Fruit fly (Drosophila melanogaster) whole organism, embryonic: ENCODE data around the gene CG14234.

ENCODE experiments used
- Abd-B ChIP-seq: fragments of 200-800 bp; sonication (Bioruptor generic); optimal IDR thresholded peaks from 2 replicates; lab custom pipeline; 2018; ENCODE audit warnings: missing biosample characterization, mild to moderate bottlenecking, missing genetic modification characterization, moderate library complexity
- CG15011 ChIP-seq: fragments of 200-800 bp; sonication (Bioruptor generic); optimal IDR thresholded peaks from 3 replicates; lab custom pipeline; 2018; ENCODE audit warnings: missing biosample characterization, mild to moderate bottlenecking, missing genetic modification characterization
- CG1832 ChIP-seq: fragments of 200-800 bp; sonication (Bioruptor generic); optimal IDR thresholded peaks from 2 replicates; lab custom pipeline; 2017; ENCODE audit warnings: missing biosample characterization, mild to moderate bottlenecking, missing genetic modification characterization, inconsistent platforms
- CG18764 ChIP-seq: fragments of 200-800 bp; sonication (Bioruptor generic); optimal IDR thresholded peaks from 3 replicates; lab custom pipeline; 2016; ENCODE audit warnings: missing biosample characterization, missing genetic modification characterization
- CG33557 ChIP-seq: fragments of 200-800 bp; sonication (Bioruptor generic); optimal IDR thresholded peaks from 2 replicates; lab custom pipeline; 2019; ENCODE audit warnings: missing biosample characterization, mild to moderate bottlenecking, missing genetic modification characterization, moderate library complexity
- CG7963 ChIP-seq: fragments of 200-800 bp; sonication (Bioruptor generic); IDR thresholded peaks from 3 replicates; pipeline ENCODE4 v1.3.6; 2022; ENCODE audit warnings: missing biosample characterization, missing genetic modification characterization; ENCODE audit not compliant: partially characterized antibody
- CG9876 ChIP-seq: fragments of 200-800 bp; sonication (Bioruptor generic); optimal IDR thresholded peaks from 2 replicates; lab custom pipeline; 2016; ENCODE audit warnings: missing biosample characterization, missing genetic modification characterization
- CTCF ChIP-seq: fragments of 200-800 bp; sonication (Bioruptor generic); optimal IDR thresholded peaks from 2 replicates; lab custom pipeline; 2017; ENCODE audit warnings: missing biosample characterization, mild to moderate bottlenecking, missing genetic modification characterization, moderate library complexity
- HmgD ChIP-seq: fragments of 200-800 bp; sonication (Bioruptor generic); optimal IDR thresholded peaks from 3 replicates; lab custom pipeline; 2016; ENCODE audit warnings: missing biosample characterization, missing genetic modification characterization
- bcd ChIP-seq: fragments of 200-800 bp; sonication (Bioruptor generic); optimal IDR thresholded peaks from 2 replicates; lab custom pipeline; 2017; ENCODE audit warnings: missing biosample characterization, mild to moderate bottlenecking, missing genetic modification characterization
- disco-r ChIP-seq: fragments of 200-800 bp; sonication (Bioruptor generic); optimal IDR thresholded peaks from 2 replicates; lab custom pipeline; 2016; ENCODE audit warnings: missing biosample characterization, missing genetic modification characterization
- emc ChIP-seq: fragments of 200-800 bp; sonication (Bioruptor generic); optimal IDR thresholded peaks from 2 replicates; lab custom pipeline; 2016; ENCODE audit warnings: missing biosample characterization, missing genetic modification characterization
- tap ChIP-seq: fragments of 200-800 bp; optimal IDR thresholded peaks from 3 replicates; lab custom pipeline; 2019; ENCODE audit warnings: missing biosample characterization, mild to moderate bottlenecking, missing genetic modification characterization, moderate library complexity
- trem ChIP-seq: fragments of 200-800 bp; optimal IDR thresholded peaks from 3 replicates; lab custom pipeline; 2019; ENCODE audit warnings: missing biosample characterization, mild to moderate bottlenecking, missing genetic modification characterization, moderate library complexity

DNA sequence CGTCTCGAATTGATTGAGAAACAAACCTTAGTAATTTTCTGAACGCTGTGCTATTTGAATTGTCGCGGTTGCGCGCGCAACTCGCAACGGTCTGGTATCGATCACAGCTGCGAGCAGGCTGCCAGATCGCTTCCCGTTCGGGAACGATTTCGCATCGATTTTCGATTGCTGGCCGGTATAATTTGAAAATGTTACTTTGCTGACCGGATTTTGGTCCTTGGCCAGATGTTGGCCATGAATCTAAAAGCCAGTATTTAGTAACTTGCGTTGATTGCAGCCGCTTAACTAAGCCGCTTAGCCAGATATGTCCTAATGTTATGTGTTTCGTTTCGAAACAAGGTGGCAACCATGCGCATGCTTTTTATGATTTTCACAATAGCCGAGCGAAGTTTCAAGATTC is 13.2 kb downstream of the CG14234 start:
- TF ChIP-seq CG33557 (GFP tag; lab: Kevin White, UChicago): no peak
- no peak for TF ChIP-seq bcd
- no peak for TF ChIP-seq CG15011
- no peak for TF ChIP-seq CG9876 (GFP tag; lab: Kevin White, UChicago)
- peak; percentile 65 for TF ChIP-seq Abd-B (GFP tag; lab: Kevin White, UChicago)
- no peak for TF ChIP-seq CG1832
- TF ChIP-seq tap (tag; lab: Kevin White, UChicago): no peak
- TF ChIP-seq emc (GFP tag; lab: Kevin White, UChicago): no peak
- TF ChIP-seq CG7963 (GFP tag; lab: Robert Waterston, UW): no peak
- TF ChIP-seq trem (tag; lab: Kevin White, UChicago): peak; percentile 63
- TF ChIP-seq CTCF: no peak
- no peak for TF ChIP-seq disco-r (GFP tag; lab: Kevin White, UChicago)
- no peak for TF ChIP-seq CG18764
- TF ChIP-seq HmgD (GFP tag; lab: Kevin White, UChicago): no peak
